Worm (Caenorhabditis elegans) whole organism, mixed stage, embryonic: ENCODE data around the gene phy-2.

Experiments
- M03D4.4 ChIP-seq: sonication (generic microtip); optimal IDR thresholded peaks from 2 replicates; lab custom pipeline; 2017; ENCODE audit warnings: mild to moderate bottlenecking, missing genetic modification characterization, missing compliant biosample characterization
- bed-3 ChIP-seq: fragments of 200-800 bp; sonication (Bioruptor generic); optimal IDR thresholded peaks from 3 replicates; lab custom pipeline; 2018; ENCODE audit warnings: mild to moderate bottlenecking, missing genetic modification characterization, moderate library complexity, missing compliant biosample characterization
- blmp-1 ChIP-seq: fragments of 150-350 bp; optimal IDR thresholded peaks from 2 replicates; lab custom pipeline; 2014; ENCODE audit warnings: missing biosample characterization, missing genetic modification characterization
- ceh-39 ChIP-seq: fragments of 150-350 bp; optimal IDR thresholded peaks from 2 replicates; lab custom pipeline; 2014; ENCODE audit warnings: missing biosample characterization, missing genetic modification characterization
- ceh-43 ChIP-seq: fragments of 200-800 bp; sonication (Bioruptor generic); optimal IDR thresholded peaks from 2 replicates; lab custom pipeline; 2018; ENCODE audit warnings: mild to moderate bottlenecking, missing genetic modification characterization, moderate library complexity, missing compliant biosample characterization
- ceh-83 ChIP-seq: fragments of 200-800 bp; sonication (Bioruptor generic); optimal IDR thresholded peaks from 2 replicates; lab custom pipeline; 2018; ENCODE audit warnings: mild to moderate bottlenecking, missing genetic modification characterization, missing compliant biosample characterization
- cnd-1 ChIP-seq: fragments of 200-800 bp; sonication (Bioruptor generic); optimal IDR thresholded peaks from 2 replicates; lab custom pipeline; 2018; ENCODE audit warnings: mild to moderate bottlenecking, missing genetic modification characterization, missing compliant biosample characterization
- drap-1 ChIP-seq: fragments of 200-800 bp; sonication (Bioruptor generic); optimal IDR thresholded peaks from 3 replicates; lab custom pipeline; 2018; ENCODE audit warnings: mild to moderate bottlenecking, missing genetic modification characterization, missing compliant biosample characterization
- elt-1 ChIP-seq: sonication (generic microtip); optimal IDR thresholded peaks from 2 replicates; lab custom pipeline; 2017; ENCODE audit warnings: missing genetic modification characterization, mild to moderate bottlenecking, missing compliant biosample characterization, antibody characterized with exemption, moderate library complexity, borderline replicate concordance; ENCODE audit not compliant: insufficient read depth
- elt-3 ChIP-seq: fragments of 150-350 bp; optimal IDR thresholded peaks from 2 replicates; lab custom pipeline; 2014; ENCODE audit warnings: missing biosample characterization, missing genetic modification characterization
- flh-1 ChIP-seq: fragments of 200-800 bp; sonication (Bioruptor generic); optimal IDR thresholded peaks from 2 replicates; lab custom pipeline; 2018; ENCODE audit warnings: mild to moderate bottlenecking, missing genetic modification characterization, moderate library complexity, missing compliant biosample characterization
- ham-2 ChIP-seq: fragments of 200-800 bp; sonication (Bioruptor generic); optimal IDR thresholded peaks from 2 replicates; lab custom pipeline; 2018; ENCODE audit warnings: mild to moderate bottlenecking, missing genetic modification characterization, missing compliant biosample characterization
- hlh-1 ChIP-seq: fragments of 150-350 bp; optimal IDR thresholded peaks from 2 replicates; lab custom pipeline; 2014; ENCODE audit warnings: missing biosample characterization, missing genetic modification reagents, missing genetic modification characterization
- lin-13 ChIP-seq: fragments of 150-350 bp; optimal IDR thresholded peaks from 2 replicates; lab custom pipeline; 2014; ENCODE audit warnings: missing biosample characterization, missing genetic modification characterization
- lin-32 ChIP-seq: fragments of 200-800 bp; sonication (Bioruptor generic); optimal IDR thresholded peaks from 2 replicates; lab custom pipeline; 2018; ENCODE audit warnings: mild to moderate bottlenecking, missing genetic modification characterization, missing compliant biosample characterization
- lsy-2 ChIP-seq: fragments of 150-350 bp; optimal IDR thresholded peaks from 2 replicates; lab custom pipeline; 2014; ENCODE audit warnings: missing biosample characterization, missing genetic modification characterization
- mab-5 ChIP-seq: fragments of 150-350 bp; optimal IDR thresholded peaks from 2 replicates; lab custom pipeline; 2014; ENCODE audit warnings: missing biosample characterization, missing genetic modification characterization
- mep-1 ChIP-seq: fragments of 150-350 bp; optimal IDR thresholded peaks from 2 replicates; lab custom pipeline; 2017; ENCODE audit warnings: missing biosample characterization, missing genetic modification reagents, missing genetic modification characterization, inconsistent platforms
- mls-2 ChIP-seq: sonication (generic microtip); optimal IDR thresholded peaks from 2 replicates; lab custom pipeline; 2016; ENCODE audit warnings: mild to moderate bottlenecking, missing genetic modification characterization, moderate library complexity, missing compliant biosample characterization
- nhr-12 ChIP-seq: fragments of 150-350 bp; optimal IDR thresholded peaks from 2 replicates; lab custom pipeline; 2014; ENCODE audit warnings: missing biosample characterization, missing genetic modification characterization
- nhr-2 ChIP-seq: fragments of 150-350 bp; optimal IDR thresholded peaks from 2 replicates; lab custom pipeline; 2014; ENCODE audit warnings: missing biosample characterization, missing genetic modification characterization
- nhr-237 ChIP-seq: fragments of 150-350 bp; optimal IDR thresholded peaks from 2 replicates; lab custom pipeline; 2014; ENCODE audit warnings: missing biosample characterization, missing genetic modification characterization
- nhr-28 ChIP-seq: fragments of 150-350 bp; optimal IDR thresholded peaks from 2 replicates; lab custom pipeline; 2014; ENCODE audit warnings: missing biosample characterization, missing genetic modification characterization
- nhr-76 ChIP-seq: sonication (generic microtip); optimal IDR thresholded peaks from 2 replicates; lab custom pipeline; 2017; ENCODE audit warnings: missing biosample characterization, missing genetic modification characterization
- pha-4 ChIP-seq: fragments of 150-350 bp; optimal IDR thresholded peaks from 2 replicates; lab custom pipeline; 2018; ENCODE audit warnings: missing biosample characterization, missing genetic modification reagents, missing genetic modification characterization
- snpc-4 ChIP-seq: fragments of 150-350 bp; optimal IDR thresholded peaks from 2 replicates; lab custom pipeline; 2014; ENCODE audit warnings: missing biosample characterization, missing genetic modification characterization
- sptf-1 ChIP-seq: sonication (generic microtip); optimal IDR thresholded peaks from 2 replicates; lab custom pipeline; 2017; ENCODE audit warnings: mild to moderate bottlenecking, missing genetic modification characterization, moderate library complexity, missing compliant biosample characterization
- tbx-8 ChIP-seq: fragments of 200-800 bp; sonication (Bioruptor generic); optimal IDR thresholded peaks from 2 replicates; lab custom pipeline; 2018; ENCODE audit warnings: mild to moderate bottlenecking, missing genetic modification characterization, moderate library complexity, missing compliant biosample characterization
- unc-120 ChIP-seq: sonication (generic microtip); optimal IDR thresholded peaks from 2 replicates; lab custom pipeline; 2017; ENCODE audit warnings: missing genetic modification characterization, missing compliant biosample characterization; ENCODE audit not compliant: poor library complexity, severe bottlenecking
- unc-39 ChIP-seq: fragments of 150-350 bp; optimal IDR thresholded peaks from 2 replicates; lab custom pipeline; 2014; ENCODE audit warnings: missing biosample characterization, missing genetic modification characterization
- unc-62 ChIP-seq: fragments of 150-350 bp; optimal IDR thresholded peaks from 2 replicates; lab custom pipeline; 2014; ENCODE audit warnings: missing biosample characterization, missing genetic modification reagents, missing genetic modification characterization
- zip-8 ChIP-seq: fragments of 150-350 bp; optimal IDR thresholded peaks from 2 replicates; lab custom pipeline; 2014; ENCODE audit warnings: missing biosample characterization, missing genetic modification characterization
- ztf-11 ChIP-seq: fragments of 150-350 bp; optimal IDR thresholded peaks from 2 replicates; lab custom pipeline; 2014; ENCODE audit warnings: missing biosample characterization, missing genetic modification characterization

The phy-2 gene

ce11 chrIV:12212814-12213213, 3.0 kb downstream of the phy-2 start:
- TF ChIP-seq elt-3 (tag; lab: Kevin White, UChicago) (no peak), ceh-83 (no peak), ceh-39 (tag; lab: Kevin White, UChicago) (no peak), unc-39 (tag; lab: Kevin White, UChicago) (no peak), blmp-1 (no peak), snpc-4 (tag; lab: Kevin White, UChicago) (no peak), hlh-1 (tag; lab: Kevin White, UChicago) (no peak)

- TF ChIP-seq lsy-2 (tag; lab: Kevin White, UChicago) (no peak), nhr-2 (tag; lab: Kevin White, UChicago) (no peak), lin-13 (no peak), mab-5 (tag; lab: Kevin White, UChicago) (no peak), bed-3 (GFP tag; lab: Kevin White, UChicago) (no peak), snpc-4 (tag; lab: Kevin White, UChicago) (no peak), cnd-1 (tag; lab: Kevin White, UChicago) (no peak), mls-2 (no peak), nhr-237 (no peak), nhr-76 (tag; lab: Kevin White, UChicago) (no peak), unc-39 (tag; lab: Kevin White, UChicago) (no peak), blmp-1 (no peak), flh-1 (GFP tag; lab: Kevin White, UChicago) (no peak), sptf-1 (tag; lab: Kevin White, UChicago) (no peak), pha-4 (no peak), zip-8 (no peak), unc-120 (no peak), tbx-8 (GFP tag; lab: Kevin White, UChicago) (no peak), hlh-1 (tag; lab: Kevin White, UChicago) (no peak), drap-1 (no peak)
- TF ChIP-seq, all 35 proteins: peak for 0
These were observed 4.5 kb downstream of the phy-2 start for ce11 chrIV:12211292-12211691.

DNA sequence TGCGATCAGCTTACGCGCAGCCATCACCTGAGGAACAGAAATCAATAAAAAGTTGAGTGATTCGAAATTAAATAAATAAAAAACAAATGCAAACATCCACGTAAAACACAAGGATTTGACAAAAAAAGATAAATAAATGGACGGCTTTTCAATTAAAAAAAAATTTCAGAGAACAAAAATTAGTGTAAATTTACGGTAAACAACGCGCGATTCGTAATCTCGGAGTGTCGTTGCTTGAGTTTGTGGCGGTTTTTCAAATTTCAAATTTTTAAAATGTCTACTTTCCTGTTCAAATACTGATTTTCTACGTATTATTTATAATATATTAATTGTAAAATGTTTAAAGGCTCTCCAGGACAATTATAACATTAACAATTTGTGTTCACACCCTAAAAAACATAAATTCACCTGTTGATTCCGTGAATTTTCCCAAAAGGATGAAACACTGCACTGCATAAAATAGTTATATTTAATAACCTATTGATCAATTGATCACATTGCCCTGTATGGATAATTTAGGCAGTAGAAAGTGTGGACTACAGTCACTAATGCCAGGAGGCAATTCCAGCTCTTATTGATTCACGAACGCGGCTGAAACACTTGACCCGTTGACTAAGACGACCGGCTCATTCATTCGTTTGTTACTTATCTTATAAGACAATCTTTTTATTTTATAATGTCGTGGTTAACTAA, 6.7 kb downstream of the phy-2 start, which contains the start of the genes marb-1 and F35G2.3:
Gene marb-1 (minus strand): TSS at position 27 of the 693 bp plus-strand sequence.
Gene F35G2.3 (plus strand): TSS at position 643 of the 693 bp plus-strand sequence.
- TF ChIP-seq mep-1 (peak; percentile 14), lsy-2 (tag; lab: Kevin White, UChicago) (peak; percentile 50), ceh-43 (GFP tag; lab: Kevin White, UChicago) (no peak)

DNA sequence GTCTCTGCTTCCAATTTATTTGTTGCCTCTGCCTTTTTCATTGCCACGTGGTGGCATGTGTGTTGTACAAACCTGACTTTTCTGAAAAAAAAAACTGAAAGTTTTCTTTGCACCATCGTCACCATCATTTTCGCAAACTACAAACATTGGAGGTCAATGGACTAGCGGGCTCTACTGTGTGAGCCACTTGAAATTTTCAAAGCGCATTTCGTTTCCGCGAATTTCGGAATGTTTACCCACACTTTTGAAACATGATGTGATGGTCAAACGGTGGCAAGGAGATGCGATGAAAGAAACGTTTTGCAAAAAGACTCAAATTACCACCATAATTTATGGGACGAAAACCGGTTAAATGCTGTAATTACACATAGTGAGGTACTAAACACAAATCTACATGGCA, 7.9 kb downstream of the phy-2 start:
- no peak for TF ChIP-seq hlh-1 (tag; lab: Kevin White, UChicago)
- no peak for TF ChIP-seq mab-5 (tag; lab: Kevin White, UChicago)
- TF ChIP-seq mls-2, result no peak
- TF ChIP-seq flh-1 (GFP tag; lab: Kevin White, UChicago), result no peak
- TF ChIP-seq tbx-8 (GFP tag; lab: Kevin White, UChicago), result no peak
- TF ChIP-seq nhr-28, result no peak
- no peak for TF ChIP-seq pha-4
- no peak for TF ChIP-seq bed-3 (GFP tag; lab: Kevin White, UChicago)
- TF ChIP-seq nhr-12 (tag; lab: Kevin White, UChicago), result no peak
- TF ChIP-seq mep-1, result no peak
- TF ChIP-seq ham-2, result no peak
- no peak for TF ChIP-seq elt-3 (tag; lab: Kevin White, UChicago)
- TF ChIP-seq, all 35 proteins: peak for 0

- TF ChIP-seq M03D4.4 (no peak), nhr-12 (tag; lab: Kevin White, UChicago) (no peak), lin-32 (no peak), bed-3 (GFP tag; lab: Kevin White, UChicago) (no peak), lin-13 (no peak), ztf-11 (tag; lab: Kevin White, UChicago) (no peak), elt-1 (tag; lab: Kevin White, UChicago) (no peak), blmp-1 (no peak), unc-39 (tag; lab: Kevin White, UChicago) (no peak), nhr-237 (no peak), cnd-1 (tag; lab: Kevin White, UChicago) (no peak), ceh-83 (no peak), ceh-39 (tag; lab: Kevin White, UChicago) (no peak), mls-2 (no peak), ceh-43 (GFP tag; lab: Kevin White, UChicago) (no peak), flh-1 (GFP tag; lab: Kevin White, UChicago) (no peak), unc-62 (no peak), nhr-76 (tag; lab: Kevin White, UChicago) (no peak), elt-3 (tag; lab: Kevin White, UChicago) (no peak)
These were observed 8.3 kb downstream of the phy-2 start for ce11 chrIV:12207454-12207853.
